Worm (Caenorhabditis elegans) whole organism, late embryonic: ENCODE data around the gene C05B5.1.

Experiments
- C38D4.7 ChIP-seq: fragments of 200-800 bp; sonication (Bioruptor generic); optimal IDR thresholded peaks from 2 replicates; lab custom pipeline; 2018; ENCODE audit warnings: mild to moderate bottlenecking, missing genetic modification characterization, moderate library complexity, missing compliant biosample characterization
- K02D7.2 ChIP-seq: sonication (generic microtip); optimal IDR thresholded peaks from 2 replicates; lab custom pipeline; 2017; ENCODE audit warnings: mild to moderate bottlenecking, missing genetic modification characterization, missing compliant biosample characterization
- K09A11.1 ChIP-seq: sonication (generic microtip); optimal IDR thresholded peaks from 2 replicates; lab custom pipeline; 2017; ENCODE audit warnings: antibody characterized with exemption, mild to moderate bottlenecking, missing genetic modification characterization, missing compliant biosample characterization; ENCODE audit not compliant: insufficient read depth
- ahr-1 ChIP-seq: sonication (generic microtip); optimal IDR thresholded peaks from 2 replicates; lab custom pipeline; 2016; ENCODE audit warnings: missing genetic modification characterization, missing compliant biosample characterization
- ceh-14 ChIP-seq: sonication (generic microtip); optimal IDR thresholded peaks from 2 replicates; lab custom pipeline; 2016; ENCODE audit warnings: missing genotype, missing genetic modification characterization, missing compliant biosample characterization
- ceh-19 ChIP-seq: fragments of 200-800 bp; sonication (Bioruptor generic); optimal IDR thresholded peaks from 2 replicates; lab custom pipeline; 2018; ENCODE audit warnings: mild to moderate bottlenecking, missing genetic modification characterization, missing compliant biosample characterization
- ceh-2 ChIP-seq: sonication (generic microtip); optimal IDR thresholded peaks from 2 replicates; lab custom pipeline; 2016; ENCODE audit warnings: missing genotype, missing genetic modification characterization, missing compliant biosample characterization
- ceh-31 ChIP-seq: sonication (generic microtip); optimal IDR thresholded peaks from 2 replicates; lab custom pipeline; 2016; ENCODE audit warnings: missing genetic modification characterization, missing compliant biosample characterization
- ceh-34 ChIP-seq: sonication (generic microtip); optimal IDR thresholded peaks from 2 replicates; lab custom pipeline; 2016; ENCODE audit warnings: mild to moderate bottlenecking, missing genetic modification characterization, missing compliant biosample characterization
- ceh-45 ChIP-seq: fragments of 200-800 bp; sonication (Bioruptor generic); IDR thresholded peaks from 2 replicates; pipeline ENCODE4 v1.3.6; 2022; ENCODE audit warnings: missing genetic modification reagents, missing genetic modification characterization, missing compliant biosample characterization
- ceh-6 ChIP-seq: fragments of 200-800 bp; sonication (Bioruptor generic); optimal IDR thresholded peaks from 2 replicates; lab custom pipeline; 2018; ENCODE audit warnings: mild to moderate bottlenecking, missing genetic modification characterization, missing compliant biosample characterization
- dmd-4 ChIP-seq: sonication (generic microtip); optimal IDR thresholded peaks from 2 replicates; lab custom pipeline; 2016; ENCODE audit warnings: borderline replicate concordance, missing genetic modification characterization, missing compliant biosample characterization
- elt-2 ChIP-seq: sonication (generic microtip); optimal IDR thresholded peaks from 2 replicates; lab custom pipeline; 2016; ENCODE audit warnings: missing genetic modification reagents, missing genetic modification characterization, missing compliant biosample characterization
- elt-4 ChIP-seq: sonication (generic microtip); optimal IDR thresholded peaks from 2 replicates; lab custom pipeline; 2016; ENCODE audit warnings: missing genetic modification characterization, missing compliant biosample characterization
- ets-4 ChIP-seq: sonication (generic microtip); optimal IDR thresholded peaks from 2 replicates; lab custom pipeline; 2016; ENCODE audit warnings: missing genetic modification characterization, missing compliant biosample characterization
- eyg-1 ChIP-seq: sonication (generic microtip); optimal IDR thresholded peaks from 2 replicates; lab custom pipeline; 2016; ENCODE audit warnings: missing genotype, missing genetic modification characterization, missing compliant biosample characterization
- fkh-10 ChIP-seq: fragments of 150-350 bp; optimal IDR thresholded peaks from 2 replicates; lab custom pipeline; 2014; ENCODE audit warnings: missing biosample characterization, missing genetic modification reagents, missing genetic modification characterization
- gmeb-2 ChIP-seq: sonication (generic microtip); optimal IDR thresholded peaks from 2 replicates; lab custom pipeline; 2016; ENCODE audit warnings: missing genetic modification characterization, inconsistent platforms, missing compliant biosample characterization
- hlh-15 ChIP-seq: sonication (generic microtip); optimal IDR thresholded peaks from 2 replicates; lab custom pipeline; 2016; ENCODE audit warnings: missing genetic modification characterization, missing compliant biosample characterization
- madf-2 ChIP-seq: sonication (generic microtip); optimal IDR thresholded peaks from 2 replicates; lab custom pipeline; 2017; ENCODE audit warnings: missing genetic modification characterization, missing compliant biosample characterization
- nfya-1 ChIP-seq: sonication (generic microtip); optimal IDR thresholded peaks from 2 replicates; lab custom pipeline; 2017; ENCODE audit warnings: missing genetic modification characterization, mild to moderate bottlenecking, missing compliant biosample characterization, antibody characterized with exemption, moderate library complexity
- nhr-232 ChIP-seq: sonication (generic microtip); optimal IDR thresholded peaks from 2 replicates; lab custom pipeline; 2016; ENCODE audit warnings: missing genetic modification characterization, missing compliant biosample characterization
- odd-2 ChIP-seq: sonication (generic microtip); optimal IDR thresholded peaks from 2 replicates; lab custom pipeline; 2017; ENCODE audit warnings: antibody characterized with exemption, mild to moderate bottlenecking, missing genetic modification characterization, missing compliant biosample characterization
- pag-3 ChIP-seq: sonication (generic microtip); optimal IDR thresholded peaks from 2 replicates; lab custom pipeline; 2016; ENCODE audit warnings: missing compliant biosample characterization, missing genetic modification characterization, borderline replicate concordance
- pat-9 ChIP-seq: fragments of 200-800 bp; sonication (Bioruptor generic); optimal IDR thresholded peaks from 2 replicates; lab custom pipeline; 2018; ENCODE audit warnings: mild to moderate bottlenecking, missing genetic modification characterization, moderate library complexity, missing compliant biosample characterization
- pha-2 ChIP-seq: sonication (generic microtip); optimal IDR thresholded peaks from 2 replicates; lab custom pipeline; 2017; ENCODE audit warnings: mild to moderate bottlenecking, missing genetic modification characterization, missing compliant biosample characterization
- pha-4 ChIP-seq: fragments of 150-350 bp; optimal IDR thresholded peaks from 2 replicates; lab custom pipeline; 2018; ENCODE audit warnings: missing biosample characterization, missing genetic modification reagents, missing genetic modification characterization
- rnt-1 ChIP-seq: sonication (generic microtip); optimal IDR thresholded peaks from 2 replicates; lab custom pipeline; 2016; ENCODE audit warnings: missing genetic modification characterization, missing compliant biosample characterization
- sox-2 ChIP-seq: fragments of 200-800 bp; sonication (Bioruptor generic); IDR thresholded peaks from 2 replicates; pipeline ENCODE4 v1.3.6; 2022; ENCODE audit warnings: missing genetic modification reagents, missing genetic modification characterization, missing compliant biosample characterization
- syd-9 ChIP-seq: sonication (generic microtip); optimal IDR thresholded peaks from 2 replicates; lab custom pipeline; 2016; ENCODE audit warnings: mild to moderate bottlenecking, missing genetic modification characterization, moderate library complexity, missing compliant biosample characterization
- tbx-2 ChIP-seq: sonication (generic microtip); optimal IDR thresholded peaks from 2 replicates; lab custom pipeline; 2016; ENCODE audit warnings: missing genetic modification characterization, missing compliant biosample characterization
- ttx-3 ChIP-seq: sonication (generic microtip); optimal IDR thresholded peaks from 2 replicates; lab custom pipeline; 2016; ENCODE audit warnings: missing genetic modification reagents, missing genetic modification characterization, missing compliant biosample characterization
- unc-3 ChIP-seq, 2 experiments: fragments of 200-800 bp in 1 of 2; sonication (Bioruptor generic) in 1 of 2; sonication (generic microtip) in 1 of 2; conservative IDR thresholded peaks in 1 of 2; optimal IDR thresholded peaks in 1 of 2; 2 replicates each; pipeline versions ENCODE4 v1.3.6 to Lab custom; 2016 to 2022; ENCODE audit warnings: missing compliant biosample characterization in 2 of 2, missing genetic modification characterization in 2 of 2, missing genetic modification reagents in 1 of 2
- unc-42 ChIP-seq: sonication (generic microtip); optimal IDR thresholded peaks from 2 replicates; lab custom pipeline; 2016; ENCODE audit warnings: missing genotype, missing genetic modification characterization, missing compliant biosample characterization
- unc-86 ChIP-seq: sonication (generic microtip); optimal IDR thresholded peaks from 2 replicates; lab custom pipeline; 2016; ENCODE audit warnings: missing genetic modification characterization, missing compliant biosample characterization
- zip-5 ChIP-seq: sonication (generic microtip); optimal IDR thresholded peaks from 2 replicates; lab custom pipeline; 2016; ENCODE audit warnings: missing genetic modification characterization, missing compliant biosample characterization

Gene C05B5.1

ce11 chrIII:9988352-9988751, at the start of gene C05B5.1:
TSS of gene C05B5.1 (minus strand) at chrIII:9988452.
- TF ChIP-seq tbx-2 (tag; lab: Kevin White, UChicago): no peak
- TF ChIP-seq C38D4.7: no peak
- TF ChIP-seq K09A11.1: no peak

- TF ChIP-seq ceh-6 (GFP tag; lab: Kevin White, UChicago): no peak
- TF ChIP-seq ceh-45 (GFP tag; lab: Robert Waterston, UW): no peak
- no peak for TF ChIP-seq unc-42 (tag; lab: Kevin White, UChicago)
- TF ChIP-seq zip-5: no peak
- TF ChIP-seq dmd-4: no peak
- no peak for TF ChIP-seq ttx-3 (tag; lab: Kevin White, UChicago)
- TF ChIP-seq unc-3 (GFP tag; conservative IDR thresholded peaks at IDR 0.05; lab: Robert Waterston, UW): no peak
- no peak for TF ChIP-seq unc-3 (tag; optimal IDR thresholded peaks at IDR 0.05; lab: Kevin White, UChicago)
- TF ChIP-seq odd-2 (tag; lab: Kevin White, UChicago): no peak
- no peak for TF ChIP-seq madf-2 (tag; lab: Kevin White, UChicago)
- no peak for TF ChIP-seq ceh-31 (tag; lab: Kevin White, UChicago)
- no peak for TF ChIP-seq pag-3 (tag; lab: Kevin White, UChicago)
- TF ChIP-seq fkh-10 (GFP tag; lab: Kevin White, UChicago): no peak
- TF ChIP-seq unc-86: no peak
- TF ChIP-seq nfya-1 (tag; lab: Kevin White, UChicago): no peak
- no peak for TF ChIP-seq ets-4 (tag; lab: Kevin White, UChicago)
- TF ChIP-seq, all 69 proteins: peak for 0
These were observed 48.9 kb upstream of the C05B5.1 start, which contains the start of gene M04D8.7 for ce11 chrIII:10037150-10037549. TSS of gene M04D8.7 (plus strand) at chrIII:10037450.

ce11 chrIII:10035783-10036182, 47.5 kb upstream of the C05B5.1 start, which contains the start of gene xbx-3:
TSS of gene xbx-3 (plus strand) at chrIII:10035945.
- TF ChIP-seq gmeb-2 (tag; lab: Kevin White, UChicago) (no peak), unc-86 (no peak), elt-2 (tag; lab: Kevin White, UChicago) (no peak), ceh-2 (no peak), K02D7.2 (tag; lab: Kevin White, UChicago) (no peak), elt-4 (tag; lab: Kevin White, UChicago) (no peak), ceh-19 (GFP tag; lab: Kevin White, UChicago) (no peak), ceh-14 (tag; lab: Kevin White, UChicago) (no peak), unc-3 (GFP tag; conservative IDR thresholded peaks at IDR 0.05; lab: Robert Waterston, UW) (no peak), unc-3 (tag; optimal IDR thresholded peaks at IDR 0.05; lab: Kevin White, UChicago) (no peak), eyg-1 (tag; lab: Kevin White, UChicago) (no peak), pat-9 (tag; lab: Kevin White, UChicago) (no peak), pha-4 (no peak), pha-2 (tag; lab: Kevin White, UChicago) (no peak), syd-9 (tag; lab: Kevin White, UChicago) (no peak), nhr-232 (no peak)
- TF ChIP-seq, all 69 proteins: peak for 0

ce11 chrIII:10033881-10034280, 45.6 kb upstream of the C05B5.1 start, which contains the start of gene M04D8.8:
TSS of gene M04D8.8 (plus strand) at chrIII:10034181.
- TF ChIP-seq elt-4 (tag; lab: Kevin White, UChicago) (no peak), pat-9 (tag; lab: Kevin White, UChicago) (no peak), fkh-10 (GFP tag; lab: Kevin White, UChicago) (no peak), ceh-34 (no peak), sox-2 (GFP tag; lab: Robert Waterston, UW) (no peak), syd-9 (tag; lab: Kevin White, UChicago) (no peak), rnt-1 (tag; lab: Kevin White, UChicago) (no peak), ahr-1 (tag; lab: Kevin White, UChicago) (no peak), hlh-15 (tag; lab: Kevin White, UChicago) (no peak), ceh-14 (tag; lab: Kevin White, UChicago) (no peak)
